Worm (Caenorhabditis elegans) whole organism, late embryonic: Measurements from ENCODE around the gene C17F4.12.
A peak's percentile ranks its signal among the peaks of the same experiment; 100 is the strongest.

Experiments used
- ceh-30 ChIP-seq: fragments of 150-350 bp; optimal IDR thresholded peaks from 2 replicates; lab custom pipeline; 2014; ENCODE audit warnings: missing biosample characterization, missing genetic modification characterization
- eyg-1 ChIP-seq: sonication (generic microtip); optimal IDR thresholded peaks from 2 replicates; lab custom pipeline; 2016; ENCODE audit warnings: missing genotype, missing genetic modification characterization, missing compliant biosample characterization
- madf-2 ChIP-seq: sonication (generic microtip); optimal IDR thresholded peaks from 2 replicates; lab custom pipeline; 2017; ENCODE audit warnings: missing genetic modification characterization, missing compliant biosample characterization
- mec-3 ChIP-seq: sonication (generic microtip); optimal IDR thresholded peaks from 2 replicates; lab custom pipeline; 2016; ENCODE audit warnings: borderline replicate concordance, missing genetic modification characterization, missing compliant biosample characterization

C17F4.12 gene

ce11 chrII:3195739-3196138 is 48.2 kb downstream of the C17F4.12 start:
- TF ChIP-seq eyg-1 (no peak), madf-2 (tag; lab: Kevin White, UChicago) (no peak), mec-3 (peak; percentile 13), ceh-30 (tag; lab: Kevin White, UChicago) (no peak)
